Worm (Caenorhabditis elegans): ENCODE results near the gene K08F8.15.

Gene K08F8.15

DNA sequence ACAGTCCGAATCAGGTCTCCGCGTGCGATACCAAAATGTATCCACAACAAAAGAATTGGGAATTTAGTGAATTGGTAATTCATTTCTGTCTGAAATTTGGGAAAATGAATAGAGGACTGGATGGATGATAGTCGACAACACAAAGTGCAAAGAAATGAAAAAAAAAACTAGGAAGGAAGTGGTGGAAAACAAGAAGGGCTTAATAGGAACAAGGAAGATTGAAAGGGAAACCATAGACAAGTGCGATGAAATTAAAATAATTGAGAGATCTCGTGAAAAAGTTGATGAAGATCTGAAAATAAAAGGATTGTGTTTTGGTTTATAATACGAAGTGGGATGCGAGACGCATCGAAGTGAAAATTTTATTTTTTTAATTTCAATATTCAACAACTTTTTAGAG lies 27.5 kb downstream of the K08F8.15 start, which contains the start of gene F07H5.7:
Gene F07H5.7 (minus strand): TSS at position 101 of the 400 bp plus-strand sequence.
- no peak for TF ChIP-seq zag-1 (tag; optimal IDR thresholded peaks at IDR 0.05)
- no peak for TF ChIP-seq F13H6.1 (tag; optimal IDR thresholded peaks at IDR 0.05)
- no peak for TF ChIP-seq unc-55 (GFP tag; optimal IDR thresholded peaks at IDR 0.05)
- no peak for TF ChIP-seq lsy-2 (tag; optimal IDR thresholded peaks at IDR 0.05)
- no peak for TF ChIP-seq egl-27 (tag; optimal IDR thresholded peaks at IDR 0.05)
- TF ChIP-seq peb-1 (tag; optimal IDR thresholded peaks at IDR 0.05) = no peak

DNA sequence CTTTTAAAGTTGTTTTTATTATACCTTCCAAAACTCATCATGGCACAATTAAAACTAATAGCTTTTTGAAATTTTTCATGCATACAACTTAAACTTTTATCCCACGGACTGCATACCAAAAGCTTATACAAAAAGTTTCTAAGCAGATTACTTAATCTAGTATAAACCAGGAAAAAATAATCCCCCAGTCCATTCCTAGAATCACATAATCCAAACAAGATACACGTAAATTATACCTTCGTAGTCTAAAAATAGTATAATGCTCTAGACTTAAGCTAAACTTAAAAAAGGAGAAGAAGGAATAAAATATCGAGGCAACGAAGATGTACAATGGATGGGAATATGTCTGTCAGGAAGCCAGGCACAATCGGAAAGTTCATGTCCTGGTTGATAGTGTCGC lies 28.6 kb downstream of the K08F8.15 start:
- TF ChIP-seq nhr-21 (tag; optimal IDR thresholded peaks at IDR 0.05) = no peak
- TF ChIP-seq blmp-1 (tag; optimal IDR thresholded peaks at IDR 0.05; ENCODE audit: insufficient read depth) = no peak
- TF ChIP-seq sma-9 (GFP tag; optimal IDR thresholded peaks at IDR 0.05) = peak; percentile 17
- TF ChIP-seq sma-9 (tag; optimal IDR thresholded peaks at IDR 0.05) = no peak
- no peak for TF ChIP-seq sma-3 (GFP tag; optimal IDR thresholded peaks at IDR 0.05)
- no peak for TF ChIP-seq mdl-1 (tag; optimal IDR thresholded peaks at IDR 0.05)
- TF ChIP-seq nhr-25 (tag; optimal IDR thresholded peaks at IDR 0.05) = no peak
- TF ChIP-seq lin-13 (GFP tag; optimal IDR thresholded peaks at IDR 0.05) = no peak
- TF ChIP-seq skn-1 (tag; optimal IDR thresholded peaks at IDR 0.05) = no peak

DNA sequence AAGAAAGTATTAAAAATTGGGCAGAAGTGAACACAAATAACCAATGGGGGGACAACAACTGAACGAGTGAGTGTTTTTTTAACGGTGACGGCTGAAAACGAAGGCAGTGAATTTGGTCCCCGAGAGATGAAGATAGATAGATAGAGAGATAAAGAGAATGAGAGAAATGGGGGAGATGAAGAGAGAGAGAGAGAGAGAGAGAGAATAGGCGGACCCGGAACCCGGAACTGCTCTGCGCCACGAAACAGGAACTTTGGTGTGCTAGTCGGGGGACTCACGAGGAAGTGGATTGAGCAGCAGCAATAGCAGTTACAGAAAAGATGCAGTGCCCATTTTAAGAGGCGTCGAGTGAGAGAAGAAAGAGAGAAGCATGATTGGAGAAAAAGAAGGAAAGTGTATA lies 29.8 kb downstream of the K08F8.15 start:
- TF ChIP-seq alr-1 (tag; optimal IDR thresholded peaks at IDR 0.05) = no peak
- TF ChIP-seq nhr-23 (tag; optimal IDR thresholded peaks at IDR 0.05) = no peak
- TF ChIP-seq ceh-82 (tag; optimal IDR thresholded peaks at IDR 0.05) = peak; percentile 52
- TF ChIP-seq ZK546.5 (tag; optimal IDR thresholded peaks at IDR 0.05) = no peak
- TF ChIP-seq lin-11 (tag; optimal IDR thresholded peaks at IDR 0.05) = peak; percentile 44
- no peak for TF ChIP-seq sma-3 (GFP tag; optimal IDR thresholded peaks at IDR 0.05)
- no peak for TF ChIP-seq ama-1 (optimal IDR thresholded peaks at IDR 0.05)
- no peak for TF ChIP-seq nhr-25 (tag; optimal IDR thresholded peaks at IDR 0.05)
- TF ChIP-seq fos-1 (tag; optimal IDR thresholded peaks at IDR 0.05) = peak; percentile 19
- no peak for TF ChIP-seq mbf-1 (tag; optimal IDR thresholded peaks at IDR 0.05)
- TF ChIP-seq nhr-6 (tag; optimal IDR thresholded peaks at IDR 0.05) = no peak
- TF ChIP-seq unc-62 (GFP tag; optimal IDR thresholded peaks at IDR 0.05) = peak; percentile 8
- peak; percentile 79 for TF ChIP-seq zag-1 (tag; optimal IDR thresholded peaks at IDR 0.05)
- no peak for TF ChIP-seq nhr-77 (tag; optimal IDR thresholded peaks at IDR 0.05)
- no peak for TF ChIP-seq nhr-12 (tag; optimal IDR thresholded peaks at IDR 0.05)
- TF ChIP-seq nhr-129 (tag; optimal IDR thresholded peaks at IDR 0.05) = peak; percentile 55
- TF ChIP-seq sma-9 (GFP tag; optimal IDR thresholded peaks at IDR 0.05) = peak; percentile 95
- no peak for TF ChIP-seq sma-9 (tag; optimal IDR thresholded peaks at IDR 0.05)
- TF ChIP-seq F13H6.1 (tag; optimal IDR thresholded peaks at IDR 0.05) = peak; percentile 88
- TF ChIP-seq lin-39 (tag; optimal IDR thresholded peaks at IDR 0.05) = no peak
- TF ChIP-seq sem-4 (tag; optimal IDR thresholded peaks at IDR 0.05) = peak; percentile 86
- no peak for TF ChIP-seq nhr-21 (tag; optimal IDR thresholded peaks at IDR 0.05)
- TF ChIP-seq mab-5 (tag; optimal IDR thresholded peaks at IDR 0.05) = peak; percentile 21
- TF ChIP-seq egl-27 (tag; optimal IDR thresholded peaks at IDR 0.05) = peak; percentile 89
- TF ChIP-seq crh-2 (tag; optimal IDR thresholded peaks at IDR 0.05) = peak; percentile 79
- no peak for TF ChIP-seq ztf-1 (GFP tag; conservative IDR thresholded peaks at IDR 0.05)
- TF ChIP-seq snpc-4 (tag; optimal IDR thresholded peaks at IDR 0.05) = peak; percentile 6
- TF ChIP-seq blmp-1 (tag; optimal IDR thresholded peaks at IDR 0.05; ENCODE audit: insufficient read depth) = no peak
- peak; percentile 63 for TF ChIP-seq ztf-4 (tag; optimal IDR thresholded peaks at IDR 0.05)
- TF ChIP-seq peb-1 (tag; optimal IDR thresholded peaks at IDR 0.05) = no peak
- peak; percentile 38 for TF ChIP-seq Y55F3AM.14 (GFP tag; optimal IDR thresholded peaks at IDR 0.05)
- TF ChIP-seq lin-13 (GFP tag; optimal IDR thresholded peaks at IDR 0.05) = no peak
- TF ChIP-seq aly-2 (tag; optimal IDR thresholded peaks at IDR 0.05) = no peak
- peak; percentile 59 for TF ChIP-seq unc-55 (GFP tag; optimal IDR thresholded peaks at IDR 0.05)
- TF ChIP-seq unc-39 (tag; optimal IDR thresholded peaks at IDR 0.05) = no peak
- TF ChIP-seq nhr-10 (tag; optimal IDR thresholded peaks at IDR 0.05) = no peak
- TF ChIP-seq nhr-11 (tag; optimal IDR thresholded peaks at IDR 0.05) = no peak
- TF ChIP-seq R02D3.7 (tag; optimal IDR thresholded peaks at IDR 0.05) = no peak
- no peak for TF ChIP-seq gmeb-1 (tag; optimal IDR thresholded peaks at IDR 0.05)
- TF ChIP-seq mdl-1 (tag; optimal IDR thresholded peaks at IDR 0.05) = peak; percentile 22 to 82
- TF ChIP-seq skn-1 (tag; optimal IDR thresholded peaks at IDR 0.05) = no peak
- TF ChIP-seq dmd-4 (tag; optimal IDR thresholded peaks at IDR 0.05) = no peak
- no peak for TF ChIP-seq elt-1 (tag; optimal IDR thresholded peaks at IDR 0.05)
- no peak for TF ChIP-seq elt-3 (tag; optimal IDR thresholded peaks at IDR 0.05)
- TF ChIP-seq C34F6.9 (tag; optimal IDR thresholded peaks at IDR 0.05) = peak; percentile 88
- no peak for TF ChIP-seq nhr-237 (tag; optimal IDR thresholded peaks at IDR 0.05)
- peak; percentile 3 to 74 for TF ChIP-seq lsy-2 (tag; optimal IDR thresholded peaks at IDR 0.05)
- no peak for TF ChIP-seq ztf-11 (tag; optimal IDR thresholded peaks at IDR 0.05)
- no peak for TF ChIP-seq ceh-16 (tag; optimal IDR thresholded peaks at IDR 0.05)

Measured in whole organism, L2 larva.